Fruit fly (Drosophila melanogaster) whole organism, wandering third instar larva: ENCODE results near the gene Mpcp2.

ENCODE experiments used
- CrebA ChIP-seq: fragments of 200-800 bp; sonication (Bioruptor generic); optimal IDR thresholded peaks from 2 replicates; lab custom pipeline; 2016; ENCODE audit warnings: missing biosample characterization, mild to moderate bottlenecking, missing genetic modification characterization, borderline replicate concordance
- Dif ChIP-seq: fragments of 200-275, 200-300 bp; sonication (Bioruptor generic); optimal IDR thresholded peaks from 2 replicates; lab custom pipeline; 2018; ENCODE audit warnings: missing biosample characterization, missing genetic modification characterization; ENCODE audit not compliant: partially characterized antibody
- Mio ChIP-seq: sonication (Bioruptor generic); optimal IDR thresholded peaks from 2 replicates; lab custom pipeline; 2016; ENCODE audit warnings: missing biosample characterization, missing genetic modification characterization
- Myc ChIP-seq: fragments of >200 bp; optimal IDR thresholded peaks from 2 replicates; lab custom pipeline; 2017
- br ChIP-seq: fragments of 200-800 bp; sonication (Bioruptor generic); optimal IDR thresholded peaks from 2 replicates; lab custom pipeline; 2016; ENCODE audit warnings: missing biosample characterization, missing genetic modification characterization
- dmrt93B ChIP-seq: fragments of 200-800 bp; sonication (Bioruptor generic); optimal IDR thresholded peaks from 2 replicates; lab custom pipeline; 2018; ENCODE audit warnings: missing biosample characterization, mild to moderate bottlenecking, missing genetic modification characterization
- pan ChIP-seq: fragments of >200 bp; optimal IDR thresholded peaks from 2 replicates; lab custom pipeline; 2017
- psq ChIP-seq: fragments of 200-800 bp; sonication (Bioruptor generic); optimal IDR thresholded peaks from 3 replicates; lab custom pipeline; 2017; ENCODE audit warnings: missing biosample characterization, mild to moderate bottlenecking, missing genetic modification characterization, moderate library complexity

DNA sequence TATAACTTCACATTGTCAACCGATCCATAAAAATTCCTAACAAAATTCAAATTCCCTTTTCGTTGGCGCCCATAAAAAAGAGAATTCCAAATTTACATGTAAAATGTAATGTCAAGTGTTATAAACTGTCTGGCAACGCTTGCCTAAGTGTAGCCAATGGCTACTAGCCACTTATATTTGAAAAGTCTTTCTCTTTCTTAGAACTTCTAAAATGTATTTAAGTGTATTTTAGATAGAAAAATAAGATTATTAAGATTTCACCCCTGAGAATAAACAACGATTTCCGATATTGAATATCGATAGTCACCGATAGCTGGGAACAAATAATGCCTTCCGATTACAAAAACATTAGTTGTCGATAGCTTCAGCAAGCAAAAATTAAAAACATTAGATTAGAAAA, 22.2 kb downstream of the Mpcp2 start, which contains the start of gene CG34039:
- no peak for TF ChIP-seq dmrt93B (GFP tag; lab: Kevin White, UChicago)
- no peak for TF ChIP-seq Myc (lab: Kevin White, UChicago)
- TF ChIP-seq Dif, result no peak
- TF ChIP-seq CrebA, result no peak
- no peak for TF ChIP-seq pan
- TF ChIP-seq br (GFP tag; lab: Kevin White, UChicago), result no peak
- TF ChIP-seq psq (GFP tag; lab: Kevin White, UChicago), result no peak
- no peak for TF ChIP-seq Mio (GFP tag; lab: Kevin White, UChicago)
